Worm (Caenorhabditis elegans) whole organism, L4 larva: Measurements from ENCODE around the gene rha-1.

ENCODE experiments used
- F49E8.2 ChIP-seq: sonication (generic microtip); optimal IDR thresholded peaks from 2 replicates; lab custom pipeline; 2016; ENCODE audit warnings: missing compliant biosample characterization, mild to moderate bottlenecking, missing genetic modification characterization, borderline replicate concordance
- T26A8.4 ChIP-seq: fragments of 200-800 bp; sonication (Bioruptor generic); IDR thresholded peaks from 2 replicates; pipeline ENCODE4 v1.3.6; 2022; ENCODE audit warnings: missing genetic modification characterization, missing compliant biosample characterization
- lir-3 ChIP-seq: sonication (generic microtip); optimal IDR thresholded peaks from 2 replicates; lab custom pipeline; 2016; ENCODE audit warnings: mild to moderate bottlenecking, missing genetic modification characterization, missing compliant biosample characterization

- TF ChIP-seq lir-3 (tag; lab: Kevin White, UChicago) (no peak), F49E8.2 (no peak), T26A8.4 (no peak)
Measured at ce11 chrII:8922140-8922539, 38.7 kb upstream of the rha-1 start, which contains the start of gene B0457.6.
